Worm (Caenorhabditis elegans): ENCODE data around the gene mdt-6.

- TF ChIP-seq him-1 (tag; optimal IDR thresholded peaks at IDR 0.05), result no peak
- TF ChIP-seq W03F9.2 (tag; optimal IDR thresholded peaks at IDR 0.05), result no peak
Measured at ce11 chrV:7096811-7097210, 37.4 kb upstream of the mdt-6 start.
